Worm (Caenorhabditis elegans) whole organism, L1 larva: ENCODE measurements around the gene C18H2.5.

Experiments used
- C16A3.4 ChIP-seq: fragments of 150-350 bp; optimal IDR thresholded peaks from 2 replicates; lab custom pipeline; 2014; ENCODE audit warnings: missing biosample characterization, missing genetic modification characterization
- F16B12.6 ChIP-seq: fragments of 150-350 bp; optimal IDR thresholded peaks from 2 replicates; lab custom pipeline; 2014; ENCODE audit warnings: missing biosample characterization, missing genetic modification characterization
- alr-1 ChIP-seq: fragments of 200-800 bp; sonication (Bioruptor generic); optimal IDR thresholded peaks from 2 replicates; lab custom pipeline; 2018; ENCODE audit warnings: borderline replicate concordance, mild to moderate bottlenecking, missing genetic modification characterization, missing compliant biosample characterization
- ama-1 ChIP-seq: fragments of 150-350 bp; optimal IDR thresholded peaks from 2 replicates; lab custom pipeline; 2014
- blmp-1 ChIP-seq: fragments of 150-350 bp; optimal IDR thresholded peaks from 2 replicates; lab custom pipeline; 2014; ENCODE audit warnings: missing biosample characterization, missing genetic modification characterization
- ceh-82 ChIP-seq, 3 experiments: fragments of 150-350 bp in 1 of 3; sonication (generic microtip) in 2 of 3; optimal IDR thresholded peaks; 2 replicates each; lab custom pipeline; 2014 to 2017; ENCODE audit warnings: missing biosample characterization in 3 of 3, missing genetic modification characterization in 3 of 3
- ceh-90 ChIP-seq: sonication (generic microtip); optimal IDR thresholded peaks from 2 replicates; lab custom pipeline; 2016; ENCODE audit warnings: missing genetic modification characterization, missing compliant biosample characterization
- dpl-1 ChIP-seq, 3 experiments: fragments of 150-350 bp in 2 of 3; sonication (generic microtip) in 1 of 3; optimal IDR thresholded peaks; 2 replicates each; lab custom pipeline; 2014 to 2017; ENCODE audit warnings: missing biosample characterization in 3 of 3, missing genetic modification characterization in 3 of 3, missing genetic modification reagents in 3 of 3
- dsc-1 ChIP-seq: sonication (generic microtip); optimal IDR thresholded peaks from 2 replicates; lab custom pipeline; 2016; ENCODE audit warnings: mild to moderate bottlenecking, missing genetic modification characterization, missing compliant biosample characterization
- efl-3 ChIP-seq: fragments of 200-800 bp; sonication (Bioruptor generic); optimal IDR thresholded peaks from 2 replicates; lab custom pipeline; 2018; ENCODE audit warnings: mild to moderate bottlenecking, missing genetic modification characterization, missing compliant biosample characterization
- egl-27 ChIP-seq, 2 experiments: fragments of 150-350 bp in 1 of 2; sonication (generic microtip); optimal IDR thresholded peaks; 3 replicates each; lab custom pipeline; 2017 to 2018; ENCODE audit warnings: missing biosample characterization in 2 of 2, missing genetic modification characterization in 2 of 2, missing genetic modification reagents in 2 of 2
- elt-2 ChIP-seq: sonication (generic microtip); optimal IDR thresholded peaks from 2 replicates; lab custom pipeline; 2016; ENCODE audit warnings: missing genetic modification characterization, mild to moderate bottlenecking, inconsistent platforms, missing compliant biosample characterization, missing genetic modification reagents
- fkh-10 ChIP-seq: sonication (generic microtip); optimal IDR thresholded peaks from 2 replicates; lab custom pipeline; 2017; ENCODE audit warnings: missing biosample characterization, missing genetic modification reagents, missing genetic modification characterization
- fkh-4 ChIP-seq: sonication (generic microtip); optimal IDR thresholded peaks from 2 replicates; lab custom pipeline; 2016; ENCODE audit warnings: missing compliant biosample characterization, missing genetic modification characterization, borderline replicate concordance
- fkh-8 ChIP-seq: sonication (generic microtip); optimal IDR thresholded peaks from 2 replicates; lab custom pipeline; 2016; ENCODE audit warnings: mild to moderate bottlenecking, missing genetic modification characterization, missing compliant biosample characterization
- fos-1 ChIP-seq: fragments of 150-350 bp; optimal IDR thresholded peaks from 2 replicates; lab custom pipeline; 2014; ENCODE audit warnings: missing biosample characterization, missing genetic modification characterization
- grh-1 ChIP-seq: fragments of 200-800 bp; sonication (Bioruptor generic); IDR thresholded peaks from 2 replicates; pipeline ENCODE4 v1.3.6; 2022; ENCODE audit warnings: missing genetic modification reagents, missing genetic modification characterization, missing compliant biosample characterization
- hpl-2 ChIP-seq: fragments of 150-350 bp; optimal IDR thresholded peaks from 2 replicates; lab custom pipeline; 2014; ENCODE audit warnings: missing biosample characterization, missing genetic modification reagents, missing genetic modification characterization
- isw-1 ChIP-seq: fragments of 200-800 bp; sonication (Bioruptor generic); IDR thresholded peaks from 2 replicates; pipeline ENCODE4 v1.3.6; 2022; ENCODE audit warnings: missing genetic modification characterization, missing compliant biosample characterization
- lin-14 ChIP-seq: fragments of 200-800 bp; sonication (Bioruptor generic); optimal IDR thresholded peaks from 2 replicates; lab custom pipeline; 2018; ENCODE audit warnings: mild to moderate bottlenecking, missing genetic modification characterization, moderate library complexity, missing compliant biosample characterization
- lin-35 ChIP-seq, 2 experiments: fragments of 150-350 bp; optimal IDR thresholded peaks; 2 replicates each; lab custom pipeline; 2014; ENCODE audit warnings: missing biosample characterization in 2 of 2, missing genetic modification characterization in 2 of 2, missing genetic modification reagents in 2 of 2
- lsy-2 ChIP-seq, 2 experiments: fragments of 150-350 bp; optimal IDR thresholded peaks; 2 replicates each; lab custom pipeline; 2014; ENCODE audit warnings: missing biosample characterization in 2 of 2, missing genetic modification characterization in 2 of 2
- mef-2 ChIP-seq: fragments of 150-350 bp; optimal IDR thresholded peaks from 2 replicates; lab custom pipeline; 2014; ENCODE audit warnings: missing biosample characterization, missing genetic modification characterization
- nhr-11 ChIP-seq: fragments of 150-350 bp; optimal IDR thresholded peaks from 2 replicates; lab custom pipeline; 2014; ENCODE audit warnings: missing biosample characterization, missing genetic modification characterization
- nhr-20 ChIP-seq: sonication (generic microtip); optimal IDR thresholded peaks from 2 replicates; lab custom pipeline; 2016; ENCODE audit warnings: mild to moderate bottlenecking, missing genetic modification characterization, missing compliant biosample characterization
- nhr-237 ChIP-seq: fragments of 150-350 bp; optimal IDR thresholded peaks from 2 replicates; lab custom pipeline; 2014; ENCODE audit warnings: missing biosample characterization, missing genetic modification characterization
- nhr-28 ChIP-seq: fragments of 150-350 bp; optimal IDR thresholded peaks from 2 replicates; lab custom pipeline; 2014; ENCODE audit warnings: missing biosample characterization, missing genetic modification characterization
- nhr-47 ChIP-seq: sonication (generic microtip); optimal IDR thresholded peaks from 2 replicates; lab custom pipeline; 2016; ENCODE audit warnings: mild to moderate bottlenecking, missing genetic modification characterization, moderate library complexity, missing compliant biosample characterization
- nhr-71 ChIP-seq: sonication (generic microtip); optimal IDR thresholded peaks from 2 replicates; lab custom pipeline; 2016; ENCODE audit warnings: mild to moderate bottlenecking, missing genetic modification characterization, moderate library complexity, missing compliant biosample characterization
- nhr-77 ChIP-seq: fragments of 150-350 bp; optimal IDR thresholded peaks from 2 replicates; lab custom pipeline; 2014; ENCODE audit warnings: missing biosample characterization, missing genetic modification characterization
- nhr-85 ChIP-seq: sonication (generic microtip); peaks from one replicate; lab custom pipeline; 2016; ENCODE audit warnings: missing genetic modification characterization, inconsistent platforms, missing compliant biosample characterization
- nhr-90 ChIP-seq: sonication (generic microtip); optimal IDR thresholded peaks from 2 replicates; lab custom pipeline; 2016; ENCODE audit warnings: mild to moderate bottlenecking, missing genetic modification characterization, missing compliant biosample characterization; ENCODE audit not compliant: poor library complexity
- pag-3 ChIP-seq: sonication (generic microtip); optimal IDR thresholded peaks from 2 replicates; lab custom pipeline; 2017; ENCODE audit warnings: missing genetic modification characterization, mild to moderate bottlenecking, missing compliant biosample characterization, antibody characterized with exemption, borderline replicate concordance; ENCODE audit not compliant: insufficient read depth
- pax-3 ChIP-seq: fragments of 200-800 bp; sonication (Bioruptor generic); optimal IDR thresholded peaks from 2 replicates; lab custom pipeline; 2018; ENCODE audit warnings: mild to moderate bottlenecking, missing genetic modification characterization, moderate library complexity, missing compliant biosample characterization
- rnt-1 ChIP-seq: sonication (generic microtip); optimal IDR thresholded peaks from 2 replicates; lab custom pipeline; 2016; ENCODE audit warnings: mild to moderate bottlenecking, missing genetic modification characterization, moderate library complexity, missing compliant biosample characterization
- skn-1 ChIP-seq: fragments of 150-350 bp; optimal IDR thresholded peaks from 2 replicates; lab custom pipeline; 2014; ENCODE audit warnings: missing biosample characterization, missing genetic modification characterization
- snpc-4 ChIP-seq: fragments of 150-350 bp; optimal IDR thresholded peaks from 2 replicates; lab custom pipeline; 2014; ENCODE audit warnings: missing biosample characterization, missing genetic modification characterization
- snu-23 ChIP-seq: sonication (generic microtip); optimal IDR thresholded peaks from 2 replicates; lab custom pipeline; 2016; ENCODE audit warnings: missing genetic modification characterization, missing compliant biosample characterization
- sptf-1 ChIP-seq: fragments of 150-350 bp; optimal IDR thresholded peaks from 2 replicates; lab custom pipeline; 2014; ENCODE audit warnings: missing biosample characterization, missing genetic modification characterization
- tbx-2 ChIP-seq: sonication (generic microtip); optimal IDR thresholded peaks from 2 replicates; lab custom pipeline; 2016; ENCODE audit warnings: missing genetic modification characterization, missing compliant biosample characterization
- unc-62 ChIP-seq: fragments of 150-350 bp; optimal IDR thresholded peaks from 2 replicates; lab custom pipeline; 2014; ENCODE audit warnings: missing biosample characterization, missing genetic modification reagents, missing genetic modification characterization
- vab-15 ChIP-seq: sonication (generic microtip); optimal IDR thresholded peaks from 2 replicates; lab custom pipeline; 2017; ENCODE audit warnings: missing genotype, mild to moderate bottlenecking, missing genetic modification characterization, missing compliant biosample characterization
- zag-1 ChIP-seq: fragments of 150-350 bp; optimal IDR thresholded peaks from 2 replicates; lab custom pipeline; 2014; ENCODE audit warnings: missing biosample characterization, missing genetic modification characterization
- zip-4 ChIP-seq: fragments of 200-800 bp; sonication (Bioruptor generic); optimal IDR thresholded peaks from 2 replicates; lab custom pipeline; 2018; ENCODE audit warnings: mild to moderate bottlenecking, missing genetic modification characterization, moderate library complexity, missing compliant biosample characterization
- ztf-4 ChIP-seq: fragments of 150-350 bp; optimal IDR thresholded peaks from 2 replicates; lab custom pipeline; 2014; ENCODE audit warnings: missing biosample characterization, missing genetic modification characterization

The C18H2.5 gene

DNA sequence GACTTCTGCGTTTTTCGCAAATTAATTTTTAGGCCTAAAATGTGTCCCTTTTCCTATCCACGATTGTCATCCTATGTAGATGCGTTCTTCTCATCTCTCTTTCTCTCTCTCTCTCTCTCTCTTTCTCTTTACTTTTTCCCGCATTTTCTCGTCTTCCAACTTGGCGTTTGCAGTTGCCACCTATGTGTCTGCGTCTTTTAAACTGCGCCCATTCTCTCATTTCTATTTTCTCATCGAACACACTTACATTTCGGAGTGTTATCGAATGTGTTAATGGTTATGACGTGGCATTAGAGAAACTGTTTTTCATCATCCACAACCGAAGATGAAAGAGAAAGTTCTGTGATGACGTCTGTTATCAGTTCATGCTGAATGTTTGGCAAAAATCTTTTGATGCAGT, 34.3 kb upstream of the C18H2.5 start (continued):
- TF ChIP-seq ceh-90 (no peak), nhr-85 (tag; lab: Kevin White, UChicago) (peak; percentile 90), dpl-1 (GFP tag; optimal IDR thresholded peaks at IDR 0.05; lab: Kevin White, UChicago) (peak; percentile 17 to 30 (median 29)), pag-3 (tag; lab: Kevin White, UChicago) (no peak), unc-62 (GFP tag; lab: Kevin White, UChicago) (no peak), nhr-20 (tag; lab: Kevin White, UChicago) (peak; percentile 35), sptf-1 (tag; lab: Kevin White, UChicago) (no peak), tbx-2 (tag; lab: Kevin White, UChicago) (peak; percentile 10), ceh-82 (tag; optimal IDR thresholded peaks at IDR 0.05; lab: Kevin White, UChicago) (peak in 1 of 3 experiments; percentile 48), zag-1 (tag; lab: Kevin White, UChicago) (no peak), lin-35 (GFP tag; optimal IDR thresholded peaks at IDR 0.05; lab: Kevin White, UChicago) (peak; percentile 18 to 25), elt-2 (no peak), rnt-1 (peak; percentile 44), snu-23 (GFP tag; lab: Kevin White, UChicago) (peak; percentile 71), skn-1 (tag; lab: Kevin White, UChicago) (peak; percentile 70), ama-1 (peak; percentile 24), egl-27 (tag; optimal IDR thresholded peaks at IDR 0.05; lab: Kevin White, UChicago) (peak in 1 of 2 experiments; percentile 63), lin-14 (GFP tag; lab: Kevin White, UChicago) (peak; percentile 90), nhr-47 (peak; percentile 50), lsy-2 (tag; optimal IDR thresholded peaks at IDR 0.05; lab: Kevin White, UChicago) (peak; percentile 36 to 53), fos-1 (tag; lab: Kevin White, UChicago) (peak; percentile 23), efl-3 (GFP tag; lab: Kevin White, UChicago) (no peak), nhr-77 (tag; lab: Kevin White, UChicago) (peak; percentile 34), zip-4 (peak; percentile 2), nhr-237 (no peak), C16A3.4 (tag; lab: Kevin White, UChicago) (no peak), nhr-71 (tag; lab: Kevin White, UChicago) (peak; percentile 73)

DNA sequence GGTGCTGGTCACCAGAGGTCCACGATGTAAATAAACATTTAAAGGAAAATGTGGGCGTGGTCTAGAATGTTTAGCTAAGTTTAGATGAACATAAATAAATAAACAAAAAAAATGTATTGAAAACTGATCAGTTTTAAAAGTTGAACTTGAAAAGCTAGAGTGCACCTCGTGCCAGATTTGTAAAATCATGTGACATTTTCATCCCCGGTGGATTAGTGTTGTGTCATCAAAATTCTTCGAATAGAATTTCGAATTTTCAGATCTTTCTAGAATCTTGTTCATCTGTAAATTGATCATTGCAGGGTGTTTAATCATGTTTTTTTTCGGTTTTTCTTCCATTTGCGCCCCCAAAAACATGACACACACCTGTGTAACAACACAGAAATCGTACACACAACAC, 32.3 kb upstream of the C18H2.5 start:
- TF ChIP-seq zip-4 (no peak), sptf-1 (tag; lab: Kevin White, UChicago) (no peak), nhr-90 (tag; lab: Kevin White, UChicago) (no peak), nhr-85 (tag; lab: Kevin White, UChicago) (no peak), fkh-8 (peak; percentile 68), snu-23 (GFP tag; lab: Kevin White, UChicago) (peak; percentile 16), mef-2 (tag; lab: Kevin White, UChicago) (no peak), nhr-71 (tag; lab: Kevin White, UChicago) (peak; percentile 42), skn-1 (tag; lab: Kevin White, UChicago) (no peak), dsc-1 (tag; lab: Kevin White, UChicago) (peak; percentile 62), pax-3 (tag; lab: Kevin White, UChicago) (peak; percentile 29), nhr-47 (peak; percentile 41)
- TF ChIP-seq, all 84 proteins: peak for 6

DNA sequence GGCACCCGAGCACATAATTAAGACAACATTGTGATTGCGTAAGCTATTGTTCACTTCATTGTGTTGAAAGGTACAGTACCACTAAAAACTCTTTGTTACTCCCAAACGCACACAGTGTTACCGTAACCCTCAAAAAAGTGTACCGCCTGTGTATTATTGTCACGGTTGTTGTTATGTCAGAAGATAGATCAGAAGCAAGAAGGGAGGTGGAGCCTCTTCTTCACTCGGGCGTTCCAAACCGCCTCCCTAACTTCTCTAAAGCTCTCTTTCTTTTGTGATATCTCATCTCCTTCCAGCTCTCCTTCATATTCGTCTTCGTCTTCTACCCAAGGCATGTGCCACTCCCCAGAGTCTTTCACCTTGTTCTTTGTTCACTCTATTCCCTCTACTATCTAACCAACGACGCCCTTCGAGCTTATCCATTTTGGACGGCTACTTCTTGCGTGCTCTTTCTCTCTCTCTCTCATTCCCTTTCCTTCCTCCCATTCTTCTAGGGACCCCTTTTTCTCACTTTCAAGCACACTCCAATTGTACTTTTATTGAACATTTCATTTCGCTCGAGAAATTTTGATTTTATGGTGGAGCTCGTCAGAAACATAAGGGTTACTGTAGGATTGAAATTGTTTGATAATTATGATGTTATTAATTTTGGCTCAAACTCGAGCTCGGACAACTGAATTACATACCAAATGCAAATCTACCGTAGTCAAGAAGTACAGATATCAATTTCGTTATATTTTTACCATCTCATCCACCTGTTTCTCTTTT, 31.5 kb upstream of the C18H2.5 start:
- no peak for TF ChIP-seq efl-3 (GFP tag; lab: Kevin White, UChicago)
- no peak for TF ChIP-seq nhr-20 (tag; lab: Kevin White, UChicago)
- TF ChIP-seq nhr-71 (tag; lab: Kevin White, UChicago), result peak; percentile 9
- no peak for TF ChIP-seq hpl-2 (GFP tag; lab: Kevin White, UChicago)
- no peak for TF ChIP-seq nhr-11
- TF ChIP-seq blmp-1 (tag; lab: Kevin White, UChicago), result no peak
- TF ChIP-seq fkh-10 (GFP tag; lab: Kevin White, UChicago), result peak; percentile 68
- TF ChIP-seq lin-14 (GFP tag; lab: Kevin White, UChicago), result peak; percentile 71
- peak; percentile 49 for TF ChIP-seq ama-1
- peak in 1 of 2 experiments; percentile 7 for TF ChIP-seq lsy-2 (tag; optimal IDR thresholded peaks at IDR 0.05; lab: Kevin White, UChicago)
- TF ChIP-seq isw-1 (GFP tag; lab: Robert Waterston, UW), result no peak
- TF ChIP-seq F16B12.6, result no peak
- no peak for TF ChIP-seq unc-62 (GFP tag; lab: Kevin White, UChicago)
- peak; percentile 18 for TF ChIP-seq ztf-4 (tag; lab: Kevin White, UChicago)
- peak; percentile 9 for TF ChIP-seq alr-1 (tag; lab: Kevin White, UChicago)
- TF ChIP-seq dsc-1 (tag; lab: Kevin White, UChicago), result no peak
- TF ChIP-seq fkh-4 (tag; lab: Kevin White, UChicago), result no peak
- TF ChIP-seq grh-1, result no peak
- peak; percentile 42 for TF ChIP-seq fkh-8
- TF ChIP-seq snpc-4, result no peak
- no peak for TF ChIP-seq nhr-28 (tag; lab: Kevin White, UChicago)
- no peak for TF ChIP-seq vab-15 (tag; lab: Kevin White, UChicago)
- no peak for TF ChIP-seq dpl-1 (GFP tag; optimal IDR thresholded peaks at IDR 0.05; lab: Kevin White, UChicago)
- TF ChIP-seq nhr-90 (tag; lab: Kevin White, UChicago), result no peak
